Worm (Caenorhabditis elegans) whole organism, young adult: ENCODE measurements around the gene srx-46.

Experiments
- B0019.2 ChIP-seq: fragments of 200-800 bp; sonication (Bioruptor generic); conservative IDR thresholded peaks from 2 replicates; pipeline ENCODE4 v1.3.6; 2022; ENCODE audit warnings: missing genetic modification reagents, missing genetic modification characterization, missing compliant biosample characterization
- B0035.1 ChIP-seq: sonication (generic microtip); optimal IDR thresholded peaks from 2 replicates; lab custom pipeline; 2016; ENCODE audit warnings: missing genetic modification characterization, mild to moderate bottlenecking, missing compliant biosample characterization, missing genotype, missing genetic modification reagents
- B0336.3 ChIP-seq: fragments of 200-800 bp; sonication (Bioruptor generic); IDR thresholded peaks from 2 replicates; pipeline ENCODE4 v1.3.6; 2022; ENCODE audit warnings: missing genetic modification characterization, missing compliant biosample characterization
- C06A6.2 ChIP-seq: fragments of 200-800 bp; sonication (Bioruptor generic); conservative IDR thresholded peaks from 2 replicates; pipeline ENCODE4 v1.3.6; 2022; ENCODE audit warnings: missing genetic modification characterization, missing compliant biosample characterization
- C17E4.6 ChIP-seq: fragments of 200-800 bp; sonication (Bioruptor generic); IDR thresholded peaks from 2 replicates; pipeline ENCODE4 v1.3.6; 2022; ENCODE audit warnings: missing genetic modification reagents, missing genetic modification characterization, missing compliant biosample characterization
- F52B5.7 ChIP-seq: sonication (generic microtip); optimal IDR thresholded peaks from 2 replicates; lab custom pipeline; 2016; ENCODE audit warnings: mild to moderate bottlenecking, missing genetic modification characterization, missing compliant biosample characterization
- F55B11.4 ChIP-seq: sonication (generic microtip); optimal IDR thresholded peaks from 2 replicates; lab custom pipeline; 2016; ENCODE audit warnings: missing compliant biosample characterization, missing genetic modification characterization, borderline replicate concordance; ENCODE audit not compliant: insufficient read depth
- Y67H2A.10 ChIP-seq: fragments of 200-800 bp; sonication (Bioruptor generic); conservative IDR thresholded peaks from 2 replicates; pipeline ENCODE4 v1.3.6; 2022; ENCODE audit warnings: missing genetic modification reagents, missing genetic modification characterization, missing compliant biosample characterization
- Y79H2A.3 ChIP-seq: fragments of 200-800 bp; sonication (Bioruptor generic); conservative IDR thresholded peaks from 2 replicates; pipeline ENCODE4 v1.3.6; 2022; ENCODE audit warnings: missing genetic modification reagents, missing genetic modification characterization, missing compliant biosample characterization
- atf-7 ChIP-seq: sonication (generic microtip); optimal IDR thresholded peaks from 2 replicates; lab custom pipeline; 2017; ENCODE audit warnings: mild to moderate bottlenecking, missing genetic modification characterization, missing compliant biosample characterization
- athp-1 ChIP-seq: sonication (generic microtip); optimal IDR thresholded peaks from 2 replicates; lab custom pipeline; 2017; ENCODE audit warnings: mild to moderate bottlenecking, missing genetic modification characterization, missing compliant biosample characterization
- attf-6 ChIP-seq: fragments of 200-800 bp; sonication (Bioruptor generic); IDR thresholded peaks from 2 replicates; pipeline ENCODE4 v1.3.6; 2022; ENCODE audit warnings: missing genetic modification reagents, missing genetic modification characterization, missing compliant biosample characterization
- bed-1 ChIP-seq: fragments of 200-800 bp; sonication (Bioruptor generic); IDR thresholded peaks from 2 replicates; pipeline ENCODE4 v1.3.6; 2022; ENCODE audit warnings: missing genetic modification reagents, missing genetic modification characterization, missing compliant biosample characterization
- cebp-1 ChIP-seq, 2 experiments: fragments of 200-800 bp in 1 of 2; sonication (Bioruptor generic) in 1 of 2; sonication (generic microtip) in 1 of 2; IDR thresholded peaks in 1 of 2; optimal IDR thresholded peaks in 1 of 2; 2 replicates each; pipeline versions ENCODE4 v1.3.6 to Lab custom; 2017 to 2022; ENCODE audit warnings: missing compliant biosample characterization in 2 of 2, missing genetic modification characterization in 2 of 2, mild to moderate bottlenecking in 1 of 2, missing genetic modification reagents in 1 of 2, moderate library complexity in 1 of 2
- ceh-100 ChIP-seq: fragments of 200-800 bp; sonication (Bioruptor generic); IDR thresholded peaks from 2 replicates; pipeline ENCODE4 v1.3.6; 2022; ENCODE audit warnings: missing genetic modification reagents, missing genetic modification characterization, missing compliant biosample characterization
- ceh-79 ChIP-seq: sonication (generic microtip); optimal IDR thresholded peaks from 2 replicates; lab custom pipeline; 2017; ENCODE audit warnings: mild to moderate bottlenecking, missing genetic modification characterization, missing compliant biosample characterization
- dpff-1 ChIP-seq: sonication (generic microtip); optimal IDR thresholded peaks from 2 replicates; lab custom pipeline; 2017; ENCODE audit warnings: mild to moderate bottlenecking, missing genetic modification characterization, missing compliant biosample characterization
- dpl-1 ChIP-seq: fragments of 150-350 bp; optimal IDR thresholded peaks from 2 replicates; lab custom pipeline; 2014; ENCODE audit warnings: missing biosample characterization, missing genetic modification reagents, missing genetic modification characterization
- efl-1 ChIP-seq: fragments of 150-350 bp; optimal IDR thresholded peaks from 2 replicates; lab custom pipeline; 2014; ENCODE audit warnings: missing biosample characterization, missing genetic modification reagents, missing genetic modification characterization
- hlh-26 ChIP-seq: fragments of 200-800 bp; sonication (Bioruptor generic); conservative IDR thresholded peaks from 2 replicates; pipeline ENCODE4 v1.3.6; 2022; ENCODE audit warnings: missing genetic modification reagents, missing genetic modification characterization, missing compliant biosample characterization
- hmg-20 ChIP-seq: fragments of 200-800 bp; sonication (Bioruptor generic); IDR thresholded peaks from 2 replicates; pipeline ENCODE4 v1.3.6; 2022; ENCODE audit warnings: missing genetic modification reagents, missing genetic modification characterization, missing compliant biosample characterization
- hrde-1 ChIP-seq: sonication (generic microtip); optimal IDR thresholded peaks from 2 replicates; lab custom pipeline; 2016; ENCODE audit warnings: missing genetic modification characterization, mild to moderate bottlenecking, missing compliant biosample characterization, moderate library complexity, missing genotype, missing genetic modification reagents, borderline replicate concordance
- let-526 ChIP-seq: fragments of 200-800 bp; sonication (Bioruptor generic); IDR thresholded peaks from 2 replicates; pipeline ENCODE4 v1.3.6; 2022; ENCODE audit warnings: missing genetic modification reagents, missing genetic modification characterization, missing compliant biosample characterization
- lin-35 ChIP-seq, 3 experiments: fragments of 150-350 bp in 2 of 3; sonication (generic microtip) in 1 of 3; optimal IDR thresholded peaks; 2 replicates each; lab custom pipeline; 2014 to 2018; ENCODE audit warnings: missing biosample characterization in 3 of 3, missing genetic modification characterization in 3 of 3, missing genetic modification reagents in 3 of 3
- lsy-27 ChIP-seq: sonication (generic microtip); optimal IDR thresholded peaks from 2 replicates; lab custom pipeline; 2017; ENCODE audit warnings: missing genetic modification characterization, mild to moderate bottlenecking, missing compliant biosample characterization, antibody characterized with exemption, missing genotype, borderline replicate concordance; ENCODE audit not compliant: insufficient read depth
- nhr-27 ChIP-seq: fragments of 200-800 bp; sonication (Bioruptor generic); optimal IDR thresholded peaks from 2 replicates; lab custom pipeline; 2018; ENCODE audit warnings: mild to moderate bottlenecking, missing genetic modification characterization, moderate library complexity, missing compliant biosample characterization
- pbrm-1 ChIP-seq: fragments of 200-800 bp; sonication (Bioruptor generic); IDR thresholded peaks from 2 replicates; pipeline ENCODE4 v1.3.6; 2022; ENCODE audit warnings: missing genetic modification reagents, missing genetic modification characterization, missing compliant biosample characterization
- rec-8 ChIP-seq, 2 experiments: sonication (generic microtip); optimal IDR thresholded peaks; 2 replicates each; lab custom pipeline; 2016; ENCODE audit warnings: mild to moderate bottlenecking in 2 of 2, missing genetic modification characterization in 2 of 2, missing genetic modification reagents in 2 of 2, missing genotype in 2 of 2, missing biosample characterization in 1 of 2, missing compliant biosample characterization in 1 of 2, moderate library complexity in 1 of 2
- rpc-1 ChIP-seq, 2 experiments: fragments of 150-350 bp in 1 of 2; sonication (generic microtip) in 1 of 2; optimal IDR thresholded peaks; 2 replicates each; lab custom pipeline; 2014 to 2018; ENCODE audit warnings: missing biosample characterization in 1 of 2, missing genetic modification characterization in 1 of 2, missing genetic modification reagents in 1 of 2, missing genotype in 1 of 2
- snpc-1.3 ChIP-seq: sonication (generic microtip); optimal IDR thresholded peaks from 2 replicates; lab custom pipeline; 2017; ENCODE audit warnings: missing genetic modification characterization, mild to moderate bottlenecking, missing compliant biosample characterization, antibody characterized with exemption, moderate library complexity, missing genotype, missing genetic modification reagents; ENCODE audit not compliant: insufficient read depth
- snpc-4 ChIP-seq, 5 experiments: fragments of 150-350 bp in 1 of 5; sonication (generic microtip) in 4 of 5; optimal IDR thresholded peaks; 2 replicates each; lab custom pipeline; 2014 to 2018; ENCODE audit warnings: missing genetic modification characterization in 5 of 5, missing biosample characterization in 3 of 5, antibody characterized with exemption in 2 of 5, mild to moderate bottlenecking in 2 of 5, missing compliant biosample characterization in 2 of 5, missing genotype in 2 of 5, moderate library complexity in 2 of 5, missing genetic modification reagents in 1 of 5
- tlf-1 ChIP-seq: fragments of 200-800 bp; sonication (Bioruptor generic); optimal IDR thresholded peaks from 2 replicates; lab custom pipeline; 2018; ENCODE audit warnings: mild to moderate bottlenecking, missing genetic modification characterization, missing compliant biosample characterization
- unc-130 ChIP-seq: sonication (generic microtip); optimal IDR thresholded peaks from 2 replicates; lab custom pipeline; 2016; ENCODE audit warnings: missing genetic modification reagents, missing genetic modification characterization, missing compliant biosample characterization
- unc-62 ChIP-seq: fragments of 150-350 bp; optimal IDR thresholded peaks from 2 replicates; lab custom pipeline; 2014; ENCODE audit warnings: missing biosample characterization, missing genetic modification reagents, missing genetic modification characterization
- ztf-18 ChIP-seq: sonication (generic microtip); optimal IDR thresholded peaks from 2 replicates; lab custom pipeline; 2016; ENCODE audit warnings: missing genotype, mild to moderate bottlenecking, missing genetic modification characterization, missing compliant biosample characterization
- ztf-3 ChIP-seq: fragments of 200-800 bp; sonication (Bioruptor generic); optimal IDR thresholded peaks from 2 replicates; lab custom pipeline; 2018; ENCODE audit warnings: mild to moderate bottlenecking, missing genetic modification characterization, missing compliant biosample characterization

The srx-46 gene

DNA sequence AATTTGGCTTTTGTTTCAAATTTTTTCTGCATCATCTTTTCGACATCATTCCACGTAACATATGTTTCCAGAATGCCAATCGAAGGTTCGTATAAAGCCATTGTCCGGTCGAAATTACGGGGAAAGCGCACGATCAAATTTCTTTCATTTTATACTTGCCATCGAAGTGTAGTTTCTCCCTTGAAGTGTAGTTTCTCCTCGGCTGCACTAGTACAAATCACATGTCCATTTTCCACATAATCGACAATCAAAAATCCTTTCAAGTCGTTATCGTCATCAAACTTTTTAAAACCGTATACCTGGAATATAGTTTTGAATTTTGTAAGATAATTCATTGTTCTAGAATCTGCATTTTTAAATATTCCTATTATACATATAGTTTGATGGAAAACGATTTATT, 22.3 kb downstream of the srx-46 start, which contains the start of gene E02C12.9:
Gene E02C12.9, minus strand, starts transcription at position 101 of the 400 bp plus-strand sequence.
- TF ChIP-seq unc-130 (no peak), rec-8 (tag; optimal IDR thresholded peaks at IDR 0.05; lab: Kevin White, UChicago) (no peak), tlf-1 (GFP tag; lab: Kevin White, UChicago) (no peak), hmg-20 (GFP tag; lab: Robert Waterston, UW) (no peak), ceh-100 (GFP tag; lab: Robert Waterston, UW) (no peak), unc-62 (GFP tag; lab: Kevin White, UChicago) (no peak), bed-1 (GFP tag; lab: Robert Waterston, UW) (no peak), snpc-1.3 (tag; lab: Kevin White, UChicago) (no peak), C06A6.2 (GFP tag; lab: Robert Waterston, UW) (no peak)

DNA sequence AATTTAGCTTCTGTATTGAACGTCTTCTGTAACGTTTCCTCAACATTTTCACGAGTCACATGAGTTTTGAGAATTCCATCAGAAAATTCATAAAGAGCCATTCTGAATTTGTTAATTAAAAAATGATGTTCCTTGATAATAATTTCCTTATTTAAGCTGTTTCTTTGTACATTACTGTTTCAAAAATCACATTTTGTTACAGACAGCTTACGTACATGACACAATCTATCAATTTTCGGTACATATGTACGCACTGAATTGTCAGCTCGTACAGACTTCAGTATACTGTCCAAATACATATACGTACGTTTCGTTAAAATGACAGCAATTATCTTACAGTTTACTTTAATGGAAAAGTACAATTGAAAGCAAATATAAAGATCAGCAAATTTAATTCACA, 23.4 kb downstream of the srx-46 start, which contains the start of gene E02C12.19:
Gene E02C12.19, minus strand, starts transcription at position 101 of the 400 bp plus-strand sequence.
- no peak for TF ChIP-seq F52B5.7 (tag; lab: Kevin White, UChicago)
- no peak for TF ChIP-seq cebp-1 (GFP tag; IDR thresholded peaks at IDR 0.05; lab: Robert Waterston, UW)
- TF ChIP-seq cebp-1 (tag; optimal IDR thresholded peaks at IDR 0.05; lab: Kevin White, UChicago) = no peak
- no peak for TF ChIP-seq pbrm-1 (GFP tag; lab: Robert Waterston, UW)
- TF ChIP-seq nhr-27 (tag; lab: Kevin White, UChicago) = no peak
- TF ChIP-seq C17E4.6 (GFP tag; lab: Robert Waterston, UW) = no peak
- no peak for TF ChIP-seq B0336.3 (GFP tag; lab: Robert Waterston, UW)
- no peak for TF ChIP-seq lsy-27 (tag; lab: Kevin White, UChicago)
- no peak for TF ChIP-seq ztf-18 (tag; lab: Kevin White, UChicago)
- TF ChIP-seq hrde-1 (tag; lab: Kevin White, UChicago) = no peak
- TF ChIP-seq ztf-3 (GFP tag; lab: Kevin White, UChicago) = no peak
- no peak for TF ChIP-seq F55B11.4
- TF ChIP-seq dpl-1 = no peak
- TF ChIP-seq dpff-1 (tag; lab: Kevin White, UChicago) = no peak
- TF ChIP-seq Y67H2A.10 (GFP tag; lab: Robert Waterston, UW) = no peak
- TF ChIP-seq ceh-79 (tag; lab: Kevin White, UChicago) = no peak

DNA sequence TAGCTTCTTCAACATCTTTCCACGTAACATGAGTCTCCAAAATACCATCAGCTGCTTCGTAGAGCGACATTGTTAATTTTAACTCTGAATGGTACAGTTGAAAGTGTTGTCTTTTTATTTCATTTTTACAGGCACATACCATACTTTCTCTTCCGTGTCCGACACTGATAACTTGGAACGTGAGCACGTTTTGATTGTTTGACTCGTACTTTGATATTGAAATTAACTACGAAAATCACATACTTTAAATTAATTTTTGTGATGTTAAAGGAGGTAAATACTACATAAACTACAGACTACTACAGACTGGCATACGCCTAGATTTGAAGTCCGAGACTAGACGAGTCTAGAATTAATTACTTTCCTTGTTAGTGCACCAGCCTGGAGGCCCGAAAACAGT, 25.3 kb downstream of the srx-46 start, which contains the start of gene E02C12.10:
Gene E02C12.10, minus strand, starts transcription at position 75 of the 400 bp plus-strand sequence.
- TF ChIP-seq attf-6 (GFP tag; lab: Robert Waterston, UW) (no peak), B0035.1 (tag; lab: Kevin White, UChicago) (no peak), cebp-1 (GFP tag; IDR thresholded peaks at IDR 0.05; lab: Robert Waterston, UW) (no peak), cebp-1 (tag; optimal IDR thresholded peaks at IDR 0.05; lab: Kevin White, UChicago) (no peak), rpc-1 (optimal IDR thresholded peaks at IDR 0.05; lab: Kevin White, UChicago) (no peak), rpc-1 (tag; optimal IDR thresholded peaks at IDR 0.05; lab: Kevin White, UChicago) (no peak), snpc-4 (GFP tag; optimal IDR thresholded peaks at IDR 0.05; lab: Kevin White, UChicago) (no peak), snpc-4 (tag; optimal IDR thresholded peaks at IDR 0.05; lab: Kevin White, UChicago) (no peak), Y79H2A.3 (GFP tag; lab: Robert Waterston, UW) (no peak), F55B11.4 (no peak), atf-7 (no peak), efl-1 (GFP tag; lab: Kevin White, UChicago) (no peak), let-526 (GFP tag; lab: Robert Waterston, UW) (no peak), athp-1 (tag; lab: Kevin White, UChicago) (no peak), C17E4.6 (GFP tag; lab: Robert Waterston, UW) (no peak), lin-35 (GFP tag; optimal IDR thresholded peaks at IDR 0.05; lab: Kevin White, UChicago) (no peak), B0019.2 (GFP tag; lab: Robert Waterston, UW) (no peak), hlh-26 (GFP tag; lab: Robert Waterston, UW) (no peak)
